Fruit fly (Drosophila melanogaster) whole organism, embryonic: ENCODE data around the gene miple1.
A peak's percentile ranks its signal among the peaks of the same experiment; 100 is the strongest.

Source experiments
- Asciz ChIP-seq: fragments of 200-800 bp; sonication (Bioruptor generic); optimal IDR thresholded peaks from 2 replicates; lab custom pipeline; 2017; ENCODE audit warnings: missing biosample characterization, mild to moderate bottlenecking, missing genetic modification characterization, missing genetic modification reagents
- B-H1 ChIP-seq: fragments of 200-800 bp; sonication (Bioruptor generic); IDR thresholded peaks from 3 replicates; pipeline ENCODE4 v1.3.6; 2022; ENCODE audit warnings: missing biosample characterization, missing genetic modification characterization
- CG1024 ChIP-seq: fragments of 200-800 bp; sonication (Bioruptor generic); IDR thresholded peaks from 2 replicates; pipeline ENCODE4 v1.3.6; 2022; ENCODE audit warnings: missing biosample characterization, missing genetic modification characterization
- CG10267 ChIP-seq: fragments of 200-800 bp; sonication (Bioruptor generic); optimal IDR thresholded peaks from 2 replicates; lab custom pipeline; 2018; ENCODE audit warnings: missing biosample characterization, mild to moderate bottlenecking, missing genetic modification characterization, moderate library complexity
- CG10462 ChIP-seq: fragments of 200-800 bp; sonication (Bioruptor generic); optimal IDR thresholded peaks from 2 replicates; lab custom pipeline; 2016; ENCODE audit warnings: missing biosample characterization, missing genetic modification characterization
- CG10654 ChIP-seq: fragments of 200-800 bp; sonication (Bioruptor generic); optimal IDR thresholded peaks from 2 replicates; lab custom pipeline; 2016; ENCODE audit warnings: missing biosample characterization, missing genetic modification characterization
- CG11247 ChIP-seq: fragments of 200-800 bp; sonication (Bioruptor generic); IDR thresholded peaks from 2 replicates; pipeline ENCODE4 v1.3.6; 2022; ENCODE audit warnings: missing biosample characterization, missing genetic modification characterization
- CG12299 ChIP-seq: fragments of 200-800 bp; sonication (Bioruptor generic); optimal IDR thresholded peaks from 2 replicates; lab custom pipeline; 2018; ENCODE audit warnings: missing biosample characterization, mild to moderate bottlenecking, missing genetic modification characterization
- CG14014 ChIP-seq: fragments of 200-800 bp; sonication (Bioruptor generic); IDR thresholded peaks from 2 replicates; pipeline ENCODE4 v1.3.6; 2022; ENCODE audit warnings: missing biosample characterization, missing genetic modification characterization
- CG14441 ChIP-seq: fragments of 200-800 bp; sonication (Bioruptor generic); IDR thresholded peaks from 2 replicates; pipeline ENCODE4 v1.3.6; 2022; ENCODE audit warnings: missing biosample characterization, missing genetic modification characterization
- CG15696 ChIP-seq: fragments of 200-800 bp; sonication (Bioruptor generic); optimal IDR thresholded peaks from 2 replicates; lab custom pipeline; 2019; ENCODE audit warnings: missing biosample characterization, mild to moderate bottlenecking, missing genetic modification characterization, moderate library complexity
- CG1603 ChIP-seq: fragments of 200-800 bp; sonication (Bioruptor generic); optimal IDR thresholded peaks from 2 replicates; lab custom pipeline; 2019; ENCODE audit warnings: missing biosample characterization, mild to moderate bottlenecking, missing genetic modification characterization, moderate library complexity
- CG17568 ChIP-seq: fragments of 200-800 bp; sonication (Bioruptor generic); optimal IDR thresholded peaks from 2 replicates; lab custom pipeline; 2018; ENCODE audit warnings: missing biosample characterization, mild to moderate bottlenecking, missing genetic modification characterization, moderate library complexity
- CG17912 ChIP-seq: fragments of 200-800 bp; sonication (Bioruptor generic); optimal IDR thresholded peaks from 2 replicates; lab custom pipeline; 2018; ENCODE audit warnings: missing biosample characterization, mild to moderate bottlenecking, missing genetic modification characterization
- CG2678 ChIP-seq: fragments of 200-800 bp; sonication (Bioruptor generic); optimal IDR thresholded peaks from 3 replicates; lab custom pipeline; 2019; ENCODE audit warnings: missing biosample characterization, mild to moderate bottlenecking, missing genetic modification characterization, moderate library complexity
- CG3065 ChIP-seq: fragments of 200-800 bp; sonication (Bioruptor generic); optimal IDR thresholded peaks from 2 replicates; lab custom pipeline; 2016; ENCODE audit warnings: missing biosample characterization, missing genetic modification characterization
- CG33213 ChIP-seq: fragments of 200-800 bp; sonication (Bioruptor generic); optimal IDR thresholded peaks from 3 replicates; lab custom pipeline; 2016; ENCODE audit warnings: missing biosample characterization, missing genetic modification characterization
- CG3407 ChIP-seq: fragments of 200-800 bp; sonication (Bioruptor generic); optimal IDR thresholded peaks from 2 replicates; lab custom pipeline; 2018; ENCODE audit warnings: missing biosample characterization, mild to moderate bottlenecking, missing genetic modification characterization
- CG34376 ChIP-seq: fragments of 200-800 bp; sonication (Bioruptor generic); optimal IDR thresholded peaks from 2 replicates; lab custom pipeline; 2018; ENCODE audit warnings: missing biosample characterization, mild to moderate bottlenecking, missing genetic modification characterization
- CG7271 ChIP-seq: fragments of 200-800 bp; sonication (Bioruptor generic); optimal IDR thresholded peaks from 2 replicates; lab custom pipeline; 2018; ENCODE audit warnings: missing biosample characterization, mild to moderate bottlenecking, missing genetic modification characterization, moderate library complexity
- CG7928 ChIP-seq: fragments of 200-800 bp; sonication (Bioruptor generic); optimal IDR thresholded peaks from 2 replicates; lab custom pipeline; 2017; ENCODE audit warnings: missing biosample characterization, mild to moderate bottlenecking, missing genetic modification characterization
- CG7987 ChIP-seq: fragments of 200-800 bp; sonication (Bioruptor generic); optimal IDR thresholded peaks from 2 replicates; lab custom pipeline; 2018; ENCODE audit warnings: missing biosample characterization, mild to moderate bottlenecking, missing genetic modification characterization, moderate library complexity
- CG8388 ChIP-seq: fragments of 200-800 bp; sonication (Bioruptor generic); optimal IDR thresholded peaks from 2 replicates; lab custom pipeline; 2019; ENCODE audit warnings: missing biosample characterization, mild to moderate bottlenecking, missing genetic modification characterization, moderate library complexity
- CG9727 ChIP-seq: fragments of 200-800 bp; sonication (Bioruptor generic); optimal IDR thresholded peaks from 3 replicates; lab custom pipeline; 2017; ENCODE audit warnings: missing biosample characterization, mild to moderate bottlenecking, missing genetic modification characterization
- CG9817 ChIP-seq: fragments of 200-800 bp; sonication (Bioruptor generic); optimal IDR thresholded peaks from 2 replicates; lab custom pipeline; 2018; ENCODE audit warnings: missing biosample characterization, mild to moderate bottlenecking, missing genetic modification characterization, moderate library complexity
- CG9876 ChIP-seq: fragments of 200-800 bp; sonication (Bioruptor generic); optimal IDR thresholded peaks from 2 replicates; lab custom pipeline; 2016; ENCODE audit warnings: missing biosample characterization, missing genetic modification characterization
- CG9932 ChIP-seq: fragments of 200-800 bp; sonication (Bioruptor generic); IDR thresholded peaks from 2 replicates; pipeline ENCODE4 v1.3.6; 2022; ENCODE audit warnings: missing biosample characterization, missing genetic modification characterization
- Drgx ChIP-seq: fragments of 200-800 bp; sonication (Bioruptor generic); IDR thresholded peaks from 2 replicates; pipeline ENCODE4 v1.3.6; 2022; ENCODE audit warnings: missing biosample characterization, missing genetic modification characterization
- Hsf ChIP-seq: fragments of 200-800 bp; sonication (Bioruptor generic); optimal IDR thresholded peaks from 3 replicates; lab custom pipeline; 2016; ENCODE audit warnings: missing biosample characterization, missing genetic modification characterization
- MESR4 ChIP-seq: fragments of 200-800 bp; sonication (Bioruptor generic); optimal IDR thresholded peaks from 2 replicates; lab custom pipeline; 2018; ENCODE audit warnings: missing biosample characterization, mild to moderate bottlenecking, missing genetic modification characterization, moderate library complexity
- Opbp ChIP-seq: fragments of 200-800 bp; sonication (Bioruptor generic); IDR thresholded peaks from 3 replicates; pipeline ENCODE4 v1.3.6; 2022; ENCODE audit warnings: missing biosample characterization, missing genetic modification characterization; ENCODE audit not compliant: partially characterized antibody
- PHDP ChIP-seq: fragments of 200-800 bp; sonication (Bioruptor generic); optimal IDR thresholded peaks from 3 replicates; lab custom pipeline; 2018; ENCODE audit warnings: missing biosample characterization, mild to moderate bottlenecking, missing genetic modification characterization, moderate library complexity
- Scr ChIP-seq: fragments of 200-800 bp; sonication (Bioruptor generic); IDR thresholded peaks from 2 replicates; pipeline ENCODE4 v1.3.6; 2022; ENCODE audit warnings: missing biosample characterization, missing genetic modification characterization; ENCODE audit not compliant: partially characterized antibody
- bcd ChIP-seq: fragments of 200-800 bp; sonication (Bioruptor generic); optimal IDR thresholded peaks from 2 replicates; lab custom pipeline; 2017; ENCODE audit warnings: missing biosample characterization, mild to moderate bottlenecking, missing genetic modification characterization
- chm ChIP-seq: fragments of 200-800 bp; sonication (Bioruptor generic); IDR thresholded peaks from 2 replicates; pipeline ENCODE4 v1.3.6; 2022; ENCODE audit warnings: missing biosample characterization, missing genetic modification characterization
- da ChIP-seq: fragments of 200-800 bp; sonication (Bioruptor generic); optimal IDR thresholded peaks from 2 replicates; lab custom pipeline; 2016; ENCODE audit warnings: missing biosample characterization, missing genetic modification characterization
- dm ChIP-seq: fragments of 200-800 bp; sonication (Bioruptor generic); optimal IDR thresholded peaks from 3 replicates; lab custom pipeline; 2016; ENCODE audit warnings: missing biosample characterization, missing genetic modification characterization
- dmrt11E ChIP-seq: fragments of 200-800 bp; sonication (Bioruptor generic); optimal IDR thresholded peaks from 3 replicates; lab custom pipeline; 2018; ENCODE audit warnings: missing biosample characterization, mild to moderate bottlenecking, missing genetic modification characterization, moderate library complexity
- dmrt99B ChIP-seq: fragments of 200-800 bp; sonication (Bioruptor generic); optimal IDR thresholded peaks from 2 replicates; lab custom pipeline; 2018; ENCODE audit warnings: missing biosample characterization, mild to moderate bottlenecking, missing genetic modification characterization, moderate library complexity
- dpn ChIP-seq, 2 experiments: fragments of 200-800 bp; sonication (Bioruptor generic); optimal IDR thresholded peaks; 3 replicates each; lab custom pipeline; 2016; ENCODE audit warnings: missing biosample characterization in 2 of 2, missing genetic modification characterization in 2 of 2
- gcm ChIP-seq: fragments of 200-800 bp; sonication (Bioruptor generic); optimal IDR thresholded peaks from 2 replicates; lab custom pipeline; 2019; ENCODE audit warnings: missing biosample characterization, mild to moderate bottlenecking, missing genetic modification characterization, moderate library complexity
- luna ChIP-seq: fragments of 200-800 bp; sonication (Bioruptor generic); optimal IDR thresholded peaks from 2 replicates; lab custom pipeline; 2016; ENCODE audit warnings: missing biosample characterization, missing genetic modification characterization
- mld ChIP-seq: fragments of 200-800 bp; sonication (Bioruptor generic); IDR thresholded peaks from 3 replicates; pipeline ENCODE4 v1.3.6; 2022; ENCODE audit warnings: missing biosample characterization, missing genetic modification characterization; ENCODE audit not compliant: partially characterized antibody
- rib ChIP-seq: fragments of 200-800 bp; sonication (Bioruptor generic); IDR thresholded peaks from 2 replicates; pipeline ENCODE4 v1.3.6; 2022; ENCODE audit warnings: missing biosample characterization, missing genetic modification characterization
- ro ChIP-seq: fragments of 200-800 bp; sonication (Bioruptor generic); IDR thresholded peaks from 2 replicates; pipeline ENCODE4 v1.3.6; 2022; ENCODE audit warnings: missing biosample characterization, missing genetic modification characterization
- scrt ChIP-seq: fragments of 200-800 bp; sonication (Bioruptor generic); optimal IDR thresholded peaks from 2 replicates; lab custom pipeline; 2018; ENCODE audit warnings: missing biosample characterization, mild to moderate bottlenecking, missing genetic modification characterization, moderate library complexity
- ssp ChIP-seq: fragments of 200-800 bp; sonication (Bioruptor generic); IDR thresholded peaks from 2 replicates; pipeline ENCODE4 v1.3.6; 2022; ENCODE audit warnings: missing biosample characterization, missing genetic modification characterization
- zfh2 ChIP-seq: fragments of 200-800 bp; sonication (Bioruptor generic); optimal IDR thresholded peaks from 2 replicates; lab custom pipeline; 2016; ENCODE audit warnings: missing biosample characterization, missing genetic modification characterization

miple1 gene

dm6 chr3L:223019-223902 lies 43.8 kb upstream of the miple1 start, which contains the start of the genes pyx and CG33229 (continued):
- TF ChIP-seq CG14014 (GFP tag; lab: Robert Waterston, UW): peak; percentile 80
- TF ChIP-seq CG14441 (GFP tag; lab: Robert Waterston, UW): peak; percentile 82
- TF ChIP-seq mld: no peak
- TF ChIP-seq Drgx (GFP tag; lab: Robert Waterston, UW): peak; percentile 77
- TF ChIP-seq PHDP: peak; percentile 75
- peak; percentile 47 for TF ChIP-seq gcm
- peak; percentile 68 for TF ChIP-seq CG11247 (GFP tag; lab: Robert Waterston, UW)
- peak; percentile 54 for TF ChIP-seq CG34376 (GFP tag; lab: Kevin White, UChicago)
- TF ChIP-seq luna (GFP tag; lab: Kevin White, UChicago): peak; percentile 38
- peak; percentile 69 for TF ChIP-seq CG8388 (GFP tag; lab: Kevin White, UChicago)
- TF ChIP-seq CG10462 (GFP tag; lab: Kevin White, UChicago): peak; percentile 47
- peak; percentile 67 for TF ChIP-seq CG17912
- TF ChIP-seq CG10654 (GFP tag; lab: Kevin White, UChicago): peak; percentile 83
- peak; percentile 83 to 90 for TF ChIP-seq dpn (GFP tag; optimal IDR thresholded peaks at IDR 0.05; lab: Kevin White, UChicago)
- TF ChIP-seq CG9817 (tag; lab: Kevin White, UChicago): peak; percentile 90
- TF ChIP-seq dm (GFP tag; lab: Kevin White, UChicago): peak; percentile 32
- TF ChIP-seq rib: no peak; the same call in 1 of the 2 replicates
- peak; percentile 94 for TF ChIP-seq Hsf
- peak; percentile 78 for TF ChIP-seq CG15696 (tag; lab: Kevin White, UChicago)
- no peak for TF ChIP-seq CG7271 (tag; lab: Kevin White, UChicago)
- TF ChIP-seq Scr (GFP tag; lab: Robert Waterston, UW): peak; percentile 19; the same call in 1 of the 2 replicates
- peak; percentile 58 for TF ChIP-seq CG3407 (GFP tag; lab: Kevin White, UChicago)
- TF ChIP-seq B-H1 (GFP tag; lab: Robert Waterston, UW): peak; percentile 60; the same call in 2 of the 3 replicates
- peak; percentile 55; the same call in 1 of the 2 replicates for TF ChIP-seq CG1024 (GFP tag; lab: Robert Waterston, UW)
- peak; percentile 61 for TF ChIP-seq da (GFP tag; lab: Kevin White, UChicago)
- peak; percentile 35 for TF ChIP-seq CG12299 (tag; lab: Kevin White, UChicago)
- peak; percentile 64 for TF ChIP-seq Asciz (GFP tag; lab: Kevin White, UChicago)
- TF ChIP-seq CG2678: peak; percentile 92
- peak; percentile 86 for TF ChIP-seq bcd (GFP tag; lab: Kevin White, UChicago)
- TF ChIP-seq CG10267 (tag; lab: Kevin White, UChicago): peak; percentile 74
- peak; percentile 44; the same call in 1 of the 2 replicates for TF ChIP-seq ro (GFP tag; lab: Robert Waterston, UW)
- TF ChIP-seq CG1603 (tag; lab: Kevin White, UChicago): peak; percentile 67
- peak; percentile 37; the same call in 1 of the 2 replicates for TF ChIP-seq chm (GFP tag; lab: Robert Waterston, UW)
- TF ChIP-seq CG9876 (GFP tag; lab: Kevin White, UChicago): peak; percentile 78
- peak; percentile 70 for TF ChIP-seq scrt (GFP tag; lab: Kevin White, UChicago)
- peak; percentile 89 for TF ChIP-seq CG9727 (GFP tag; lab: Kevin White, UChicago)
- peak; percentile 44 for TF ChIP-seq CG3065 (GFP tag; lab: Kevin White, UChicago)
- TF ChIP-seq CG9932 (GFP tag; lab: Robert Waterston, UW): peak; percentile 94
- no peak for TF ChIP-seq CG17568 (GFP tag; lab: Kevin White, UChicago)
- TF ChIP-seq dmrt11E (tag; lab: Kevin White, UChicago): peak; percentile 68
- no peak for TF ChIP-seq MESR4 (GFP tag; lab: Kevin White, UChicago)
- TF ChIP-seq dmrt99B (tag; lab: Kevin White, UChicago): peak; percentile 81
- TF ChIP-seq CG7928 (GFP tag; lab: Kevin White, UChicago): peak; percentile 92
- peak; percentile 31 for TF ChIP-seq CG33213 (GFP tag; lab: Kevin White, UChicago)
- TF ChIP-seq CG7987 (GFP tag; lab: Kevin White, UChicago): peak; percentile 18
- peak; percentile 94 for TF ChIP-seq zfh2 (GFP tag; lab: Kevin White, UChicago)
- no peak for TF ChIP-seq Opbp (GFP tag; lab: Robert Waterston, UW)
- peak; percentile 80 for TF ChIP-seq ssp (GFP tag; lab: Robert Waterston, UW)
